Worm (Caenorhabditis elegans): ENCODE measurements around the gene Y69A2AR.18.

ce11 chrIV:2466249-2466648, 29.3 kb upstream of the Y69A2AR.18 start:
- TF ChIP-seq him-1 (tag; optimal IDR thresholded peaks at IDR 0.05) (no peak), W03F9.2 (tag; optimal IDR thresholded peaks at IDR 0.05) (no peak), dao-5 (tag; optimal IDR thresholded peaks at IDR 0.05) (no peak)

Measured in whole organism, L4/young adult.